Worm (Caenorhabditis elegans) whole organism, L2 larva: ENCODE data around the gene clec-71.
"Not testable (repeated sequence)": the region's sequence is repeated elsewhere in the genome, so short reads cannot be mapped to it uniquely, and the experiment has no call there.

Experiments used
- F13H6.1 ChIP-seq: sonication (generic microtip); optimal IDR thresholded peaks from 2 replicates; lab custom pipeline; 2016; ENCODE audit warnings: missing genetic modification characterization, missing compliant biosample characterization
- R02D3.7 ChIP-seq: fragments of 150-350 bp; optimal IDR thresholded peaks from 2 replicates; lab custom pipeline; 2014; ENCODE audit warnings: missing biosample characterization, missing genetic modification characterization
- Y55F3AM.14 ChIP-seq: fragments of 200-800 bp; sonication (Bioruptor generic); optimal IDR thresholded peaks from 2 replicates; lab custom pipeline; 2018; ENCODE audit warnings: mild to moderate bottlenecking, missing genetic modification characterization, missing compliant biosample characterization
- ZK546.5 ChIP-seq: sonication (generic microtip); optimal IDR thresholded peaks from 2 replicates; lab custom pipeline; 2017; ENCODE audit warnings: missing biosample characterization, missing genetic modification characterization
- alr-1 ChIP-seq: fragments of 150-350 bp; optimal IDR thresholded peaks from 2 replicates; lab custom pipeline; 2014; ENCODE audit warnings: missing biosample characterization, missing genetic modification characterization
- aly-2 ChIP-seq: fragments of 150-350 bp; optimal IDR thresholded peaks from 2 replicates; lab custom pipeline; 2014; ENCODE audit warnings: missing biosample characterization, missing genetic modification characterization
- ceh-16 ChIP-seq: fragments of 150-350 bp; optimal IDR thresholded peaks from 2 replicates; lab custom pipeline; 2014; ENCODE audit warnings: missing biosample characterization, missing genetic modification characterization
- ceh-82 ChIP-seq: fragments of 150-350 bp; optimal IDR thresholded peaks from 2 replicates; lab custom pipeline; 2014; ENCODE audit warnings: missing biosample characterization, missing genetic modification characterization
- crh-2 ChIP-seq: sonication (generic microtip); optimal IDR thresholded peaks from 2 replicates; lab custom pipeline; 2017; ENCODE audit warnings: missing biosample characterization, missing genetic modification characterization
- dmd-4 ChIP-seq: sonication (generic microtip); optimal IDR thresholded peaks from 2 replicates; lab custom pipeline; 2017; ENCODE audit warnings: missing biosample characterization, missing genetic modification characterization
- elt-1 ChIP-seq: fragments of 150-350 bp; optimal IDR thresholded peaks from 2 replicates; lab custom pipeline; 2014; ENCODE audit warnings: missing biosample characterization, missing genetic modification characterization
- fos-1 ChIP-seq: fragments of 150-350 bp; optimal IDR thresholded peaks from 2 replicates; lab custom pipeline; 2014; ENCODE audit warnings: missing biosample characterization, missing genetic modification characterization
- lin-11 ChIP-seq: fragments of 150-350 bp; sonication (generic microtip); optimal IDR thresholded peaks from 2 replicates; lab custom pipeline; 2014; ENCODE audit warnings: missing biosample characterization, missing genetic modification characterization, inconsistent platforms, mixed read lengths
- lin-13 ChIP-seq: fragments of 150-350 bp; optimal IDR thresholded peaks from 2 replicates; lab custom pipeline; 2014; ENCODE audit warnings: missing biosample characterization, missing genetic modification reagents, missing genetic modification characterization
- lsy-2 ChIP-seq, 2 experiments: fragments of 150-350 bp in 1 of 2; sonication (generic microtip) in 1 of 2; optimal IDR thresholded peaks; 2 replicates each; lab custom pipeline; 2014 to 2017; ENCODE audit warnings: missing biosample characterization in 2 of 2, missing genetic modification characterization in 2 of 2
- mab-5 ChIP-seq: fragments of 150-350 bp; optimal IDR thresholded peaks from 2 replicates; lab custom pipeline; 2014; ENCODE audit warnings: missing biosample characterization, missing genetic modification characterization
- mdl-1 ChIP-seq, 2 experiments: fragments of 150-350 bp in 1 of 2; sonication (generic microtip) in 1 of 2; optimal IDR thresholded peaks; 2 replicates each; lab custom pipeline; 2017; ENCODE audit warnings: missing biosample characterization in 2 of 2, missing genetic modification characterization in 2 of 2
- nhr-10 ChIP-seq: sonication (generic microtip); optimal IDR thresholded peaks from 2 replicates; lab custom pipeline; 2017; ENCODE audit warnings: missing biosample characterization, missing genetic modification characterization
- nhr-11 ChIP-seq: fragments of 150-350 bp; optimal IDR thresholded peaks from 2 replicates; lab custom pipeline; 2014; ENCODE audit warnings: missing biosample characterization, missing genetic modification characterization
- nhr-12 ChIP-seq: fragments of 150-350 bp; optimal IDR thresholded peaks from 2 replicates; lab custom pipeline; 2014; ENCODE audit warnings: missing biosample characterization, missing genetic modification characterization
- nhr-129 ChIP-seq: fragments of 150-350 bp; optimal IDR thresholded peaks from 2 replicates; lab custom pipeline; 2014; ENCODE audit warnings: missing biosample characterization, missing genetic modification characterization
- nhr-21 ChIP-seq: fragments of 150-350 bp; optimal IDR thresholded peaks from 2 replicates; lab custom pipeline; 2014; ENCODE audit warnings: missing biosample characterization, missing genetic modification characterization
- nhr-23 ChIP-seq: fragments of 150-350 bp; optimal IDR thresholded peaks from 2 replicates; lab custom pipeline; 2014; ENCODE audit warnings: missing biosample characterization, missing genetic modification reagents, missing genetic modification characterization
- nhr-237 ChIP-seq: fragments of 150-350 bp; optimal IDR thresholded peaks from 2 replicates; lab custom pipeline; 2014; ENCODE audit warnings: missing biosample characterization, missing genetic modification characterization
- nhr-77 ChIP-seq: fragments of 150-350 bp; optimal IDR thresholded peaks from 2 replicates; lab custom pipeline; 2014; ENCODE audit warnings: missing biosample characterization, missing genetic modification characterization
- sem-4 ChIP-seq: fragments of 150-350 bp; optimal IDR thresholded peaks from 2 replicates; lab custom pipeline; 2014; ENCODE audit warnings: missing biosample characterization, missing genetic modification reagents, missing genetic modification characterization
- skn-1 ChIP-seq: sonication (generic microtip); optimal IDR thresholded peaks from 2 replicates; lab custom pipeline; 2017; ENCODE audit warnings: missing biosample characterization, missing genetic modification characterization
- sma-3 ChIP-seq: sonication (generic microtip); optimal IDR thresholded peaks from 2 replicates; lab custom pipeline; 2016; ENCODE audit warnings: missing genetic modification reagents, missing genetic modification characterization, missing compliant biosample characterization
- sma-9 ChIP-seq, 2 experiments: fragments of 150-350 bp in 1 of 2; sonication (generic microtip) in 1 of 2; optimal IDR thresholded peaks; 2 replicates each; lab custom pipeline; 2014 to 2016; ENCODE audit warnings: missing genetic modification characterization in 2 of 2, mild to moderate bottlenecking in 1 of 2, missing biosample characterization in 1 of 2, missing compliant biosample characterization in 1 of 2, missing genetic modification reagents in 1 of 2, moderate library complexity in 1 of 2
- ztf-1 ChIP-seq: fragments of 200-800 bp; sonication (Bioruptor generic); conservative IDR thresholded peaks from 2 replicates; pipeline ENCODE4 v1.3.6; 2022; ENCODE audit warnings: missing genetic modification characterization, missing compliant biosample characterization
- ztf-11 ChIP-seq: sonication (generic microtip); optimal IDR thresholded peaks from 2 replicates; lab custom pipeline; 2017; ENCODE audit warnings: missing biosample characterization, missing genetic modification characterization

clec-71 gene

DNA sequence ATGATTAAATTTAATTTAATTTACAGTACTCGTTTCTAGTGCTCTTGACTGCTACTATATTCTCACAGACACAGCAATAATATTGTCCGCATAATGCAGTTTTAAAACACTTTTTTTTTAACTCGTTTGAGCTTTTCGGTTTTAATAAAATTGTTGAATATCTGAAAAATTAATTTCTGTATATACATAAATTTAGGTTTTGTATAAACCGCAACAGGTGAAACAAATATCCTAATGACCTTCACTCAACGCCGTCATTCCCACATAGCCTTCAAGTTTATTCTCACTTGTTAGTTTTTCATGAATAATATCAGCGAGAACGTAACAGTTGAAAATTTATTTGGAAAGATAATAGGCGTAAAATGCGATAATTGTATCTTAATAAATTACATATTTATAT is 17.8 kb upstream of the clec-71 start, which contains the start of gene srz-19:
srz-19 (plus strand) TSS at position 301 of the 400 bp plus-strand sequence.
- TF ChIP-seq alr-1 (tag; lab: Kevin White, UChicago) (no peak), nhr-11 (tag; lab: Kevin White, UChicago) (no peak), dmd-4 (no peak), lsy-2 (tag; optimal IDR thresholded peaks at IDR 0.05; lab: Kevin White, UChicago) (no peak), lin-13 (no peak), ZK546.5 (tag; lab: Kevin White, UChicago) (no peak), nhr-12 (tag; lab: Kevin White, UChicago) (no peak), nhr-77 (tag; lab: Kevin White, UChicago) (no peak), elt-1 (no peak), nhr-237 (tag; lab: Kevin White, UChicago) (no peak), fos-1 (tag; lab: Kevin White, UChicago) (no peak), ztf-11 (tag; lab: Kevin White, UChicago) (no peak), mab-5 (tag; lab: Kevin White, UChicago) (no peak), skn-1 (tag; lab: Kevin White, UChicago) (no peak), nhr-21 (tag; lab: Kevin White, UChicago) (no peak), mdl-1 (tag; optimal IDR thresholded peaks at IDR 0.05; lab: Kevin White, UChicago) (no peak), crh-2 (tag; lab: Kevin White, UChicago) (no peak)

DNA sequence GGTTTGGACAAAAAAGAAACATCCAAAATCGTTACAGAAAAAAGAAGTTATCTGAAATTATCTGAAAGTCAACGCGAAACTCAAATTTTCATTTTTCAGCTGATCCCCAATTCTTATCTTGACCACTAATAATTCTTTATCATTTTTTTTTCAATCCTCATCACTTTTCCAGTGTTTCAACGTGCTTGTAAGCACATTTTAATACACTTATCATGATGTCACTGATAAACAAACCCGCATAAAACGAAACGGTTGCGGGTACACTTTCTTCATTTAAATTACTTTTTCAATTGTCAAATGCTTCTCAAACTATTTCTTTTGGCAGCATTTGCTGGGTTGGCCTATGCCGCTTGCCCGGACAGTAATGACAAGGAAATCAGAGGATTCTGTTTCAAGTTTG is 15.4 kb upstream of the clec-71 start, which contains the start of gene clec-67:
clec-67 (plus strand) TSS at position 268 of the 400 bp plus-strand sequence.
- TF ChIP-seq fos-1 (tag; lab: Kevin White, UChicago) (peak; percentile 79), sma-9 (GFP tag; optimal IDR thresholded peaks at IDR 0.05; lab: Kevin White, UChicago) (peak; percentile 40), sma-9 (tag; optimal IDR thresholded peaks at IDR 0.05; lab: Kevin White, UChicago) (no peak), ztf-1 (GFP tag; lab: Robert Waterston, UW) (no peak), F13H6.1 (tag; lab: Kevin White, UChicago) (no peak), sma-3 (GFP tag; lab: Kevin White, UChicago) (no peak), dmd-4 (no peak)

DNA sequence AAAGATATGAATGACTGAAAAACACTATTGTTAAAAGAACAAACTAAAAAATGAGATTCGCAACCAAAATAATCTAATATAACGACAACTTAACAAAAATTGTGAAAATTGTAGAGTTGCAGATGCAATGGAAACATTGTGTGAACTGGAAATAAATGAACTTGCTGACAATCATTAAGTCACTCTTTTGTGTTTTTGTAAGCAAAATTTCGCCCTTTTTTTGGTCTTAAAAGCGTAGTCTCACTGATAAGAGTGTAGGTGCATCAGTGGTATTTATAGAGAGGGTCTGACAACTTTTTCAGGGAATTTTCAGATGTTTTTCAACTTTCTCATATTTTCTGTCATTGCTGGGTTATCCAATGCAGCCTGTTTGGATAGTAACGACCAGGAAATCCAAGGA is 11.1 kb upstream of the clec-71 start, which contains the start of gene clec-68:
clec-68 (plus strand) TSS at position 301 of the 400 bp plus-strand sequence.
- TF ChIP-seq ztf-11 (tag; lab: Kevin White, UChicago) (no peak), R02D3.7 (tag; lab: Kevin White, UChicago) (no peak), aly-2 (tag; lab: Kevin White, UChicago) (no peak), nhr-21 (tag; lab: Kevin White, UChicago) (no peak), skn-1 (tag; lab: Kevin White, UChicago) (no peak), ceh-82 (no peak), nhr-10 (tag; lab: Kevin White, UChicago) (no peak), nhr-129 (tag; lab: Kevin White, UChicago) (no peak), ceh-16 (tag; lab: Kevin White, UChicago) (no peak), lin-11 (tag; lab: Kevin White, UChicago) (no peak), fos-1 (tag; lab: Kevin White, UChicago) (no peak), F13H6.1 (tag; lab: Kevin White, UChicago) (no peak), sem-4 (no peak), nhr-12 (tag; lab: Kevin White, UChicago) (no peak), nhr-23 (tag; lab: Kevin White, UChicago) (no peak), Y55F3AM.14 (GFP tag; lab: Kevin White, UChicago) (no peak)

DNA sequence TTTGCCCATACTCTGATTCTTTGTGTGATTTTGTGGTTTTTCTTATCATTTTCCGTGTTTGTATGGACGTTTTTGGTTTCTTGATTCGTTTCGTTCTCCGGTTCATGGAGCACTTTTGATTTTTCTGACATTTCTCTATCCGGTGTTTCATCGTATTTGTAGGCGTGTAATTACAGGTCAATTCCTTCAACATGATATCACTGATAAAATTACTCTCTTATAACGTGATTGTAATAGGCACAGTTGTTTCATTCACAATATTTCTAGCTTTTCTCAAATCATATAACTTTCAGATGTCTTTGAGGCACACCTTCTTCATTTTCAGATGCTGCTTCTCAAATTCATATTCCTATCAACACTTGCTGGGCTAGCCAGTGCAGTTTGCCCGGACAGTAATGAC is 4.8 kb upstream of the clec-71 start, which contains the start of gene clec-70:
clec-70 (plus strand) TSS at position 301 of the 400 bp plus-strand sequence.
- TF ChIP-seq R02D3.7, ZK546.5, nhr-129 (tag; lab: Kevin White, UChicago): not testable (repeated sequence)

DNA sequence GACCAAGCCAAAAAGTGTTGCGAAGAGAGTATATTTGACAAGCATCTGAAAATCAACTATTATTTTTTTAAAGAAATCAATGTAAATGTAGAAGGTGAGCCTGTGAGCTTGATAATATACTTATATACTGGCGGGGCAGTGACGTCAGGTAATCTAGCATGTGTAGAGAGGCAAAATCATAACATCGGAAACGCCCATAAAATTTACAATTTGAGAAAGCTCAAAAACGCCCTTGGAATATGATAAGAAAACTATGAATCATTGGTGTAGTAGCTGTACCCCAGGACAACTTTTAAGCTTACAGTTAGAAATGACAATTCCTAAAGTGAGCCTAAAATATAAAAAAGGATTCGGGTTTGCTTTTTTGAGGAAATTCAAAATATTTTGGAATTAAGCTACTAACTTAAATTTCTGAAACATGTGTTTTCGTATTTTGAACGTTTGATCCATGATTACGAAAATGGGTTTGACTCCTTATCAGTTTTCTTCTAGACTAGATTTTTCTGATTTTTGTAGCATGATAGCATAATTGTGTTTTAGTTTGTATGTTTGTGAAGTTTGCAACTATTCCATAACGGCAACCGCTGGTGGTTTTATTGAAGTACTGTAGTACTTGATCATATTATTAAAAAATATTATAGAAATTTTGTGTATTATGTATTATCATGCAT is 4.5 kb downstream of the clec-71 start, which contains the start of gene clec-174:
clec-174 (minus strand) TSS at position 51 of the 671 bp plus-strand sequence.
- no peak for TF ChIP-seq mab-5 (tag; lab: Kevin White, UChicago)
